Worm (Caenorhabditis elegans): ENCODE measurements around the gene Y110A2AL.5.

Y110A2AL.5 gene

DNA sequence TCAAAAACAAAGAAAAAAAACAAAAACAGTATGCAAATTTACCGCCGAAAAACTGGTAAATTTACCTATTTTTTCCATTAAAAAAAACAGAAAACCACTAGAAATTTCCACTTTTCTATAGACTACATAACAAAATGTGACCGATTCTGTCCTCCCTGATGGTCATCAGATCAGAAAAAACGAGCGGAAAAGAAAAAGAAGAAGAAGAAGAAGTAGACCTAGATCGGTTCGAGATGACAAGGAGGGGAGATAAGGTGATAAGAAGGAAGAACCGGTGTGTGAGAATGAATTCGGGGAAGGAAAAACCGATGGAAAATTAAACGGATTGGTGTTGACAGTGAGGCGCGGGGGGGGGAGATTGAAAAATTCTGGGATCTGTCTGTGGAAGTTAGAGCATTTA, 8.2 kb upstream of the Y110A2AL.5 start:
- TF ChIP-seq nhr-23 (tag; optimal IDR thresholded peaks at IDR 0.05) (peak; percentile 13), lsy-12 (tag; optimal IDR thresholded peaks at IDR 0.05) (no peak), nhr-43 (tag; optimal IDR thresholded peaks at IDR 0.05; ENCODE audit: poor library complexity, severe bottlenecking) (peak; percentile 22), eor-1 (tag; optimal IDR thresholded peaks at IDR 0.05) (no peak), elt-3 (tag; optimal IDR thresholded peaks at IDR 0.05) (peak in 1 of 3 experiments; percentile 9)

DNA sequence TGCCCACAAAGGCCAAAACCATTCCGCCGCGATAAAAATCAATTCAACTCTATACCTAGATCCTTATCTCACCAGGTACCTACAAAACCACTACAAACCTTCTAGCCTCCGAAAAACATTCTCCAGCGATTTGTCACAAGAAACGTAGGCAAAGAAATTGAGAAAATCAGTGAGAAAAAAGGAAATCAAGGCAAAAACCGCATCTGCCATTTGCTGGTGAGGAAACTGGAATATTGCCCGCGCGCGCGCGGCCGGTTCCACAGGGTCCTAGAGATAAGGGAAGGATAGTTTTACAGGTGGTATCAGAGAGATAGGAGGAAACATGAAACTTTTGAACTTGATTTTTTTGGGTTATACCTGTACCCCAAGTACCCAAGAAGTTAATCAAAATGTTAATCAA, 6.8 kb upstream of the Y110A2AL.5 start:
- TF ChIP-seq nhr-43 (tag; optimal IDR thresholded peaks at IDR 0.05; ENCODE audit: poor library complexity, severe bottlenecking) (peak; percentile 63), unc-39 (tag; optimal IDR thresholded peaks at IDR 0.05) (no peak), elt-1 (tag; optimal IDR thresholded peaks at IDR 0.05) (peak; percentile 81), nhr-237 (tag; optimal IDR thresholded peaks at IDR 0.05) (no peak), elt-3 (tag; optimal IDR thresholded peaks at IDR 0.05) (peak in 2 of 3 experiments; percentile 70 to 95), snpc-4 (tag; optimal IDR thresholded peaks at IDR 0.05) (no peak), fkh-2 (tag; optimal IDR thresholded peaks at IDR 0.05) (no peak), sea-2 (GFP tag; optimal IDR thresholded peaks at IDR 0.05) (no peak), nhr-25 (tag; optimal IDR thresholded peaks at IDR 0.05) (peak; percentile 49)

DNA sequence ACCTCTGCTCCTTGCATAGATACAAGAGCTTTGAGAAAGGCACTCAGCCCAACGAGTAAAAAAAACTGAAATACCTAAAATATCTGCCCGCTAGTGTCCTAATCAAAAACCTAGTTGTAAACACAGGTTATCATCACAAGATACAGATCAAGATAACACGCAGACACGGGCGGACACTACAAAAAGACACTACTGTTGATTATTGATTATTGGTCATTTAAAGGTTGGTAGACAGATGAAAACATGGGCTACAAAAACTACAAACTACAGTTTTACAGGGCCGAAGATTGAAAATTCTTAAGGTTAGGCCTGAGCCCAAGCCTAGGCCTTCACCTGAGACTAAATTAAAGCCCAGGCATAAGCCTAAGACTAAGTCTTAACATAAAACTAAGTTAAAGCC, 5.5 kb upstream of the Y110A2AL.5 start:
- no peak for TF ChIP-seq ceh-28 (tag; optimal IDR thresholded peaks at IDR 0.05)
- no peak for TF ChIP-seq nhr-76 (tag; optimal IDR thresholded peaks at IDR 0.05)
- no peak for TF ChIP-seq R02D3.7 (tag; optimal IDR thresholded peaks at IDR 0.05)
- no peak for TF ChIP-seq nhr-12 (tag; optimal IDR thresholded peaks at IDR 0.05)
- TF ChIP-seq mml-1 (tag; optimal IDR thresholded peaks at IDR 0.05), result no peak
- no peak for TF ChIP-seq hmg-11 (tag; optimal IDR thresholded peaks at IDR 0.05)
- TF ChIP-seq eor-1 (tag; optimal IDR thresholded peaks at IDR 0.05), result no peak
- TF ChIP-seq tbx-2 (tag; optimal IDR thresholded peaks at IDR 0.05), result no peak
- TF ChIP-seq sea-2 (GFP tag; optimal IDR thresholded peaks at IDR 0.05), result no peak
- TF ChIP-seq fkh-2 (tag; optimal IDR thresholded peaks at IDR 0.05), result no peak
- no peak for TF ChIP-seq ztf-11 (tag; optimal IDR thresholded peaks at IDR 0.05)
- no peak for TF ChIP-seq nfya-1 (tag; optimal IDR thresholded peaks at IDR 0.05; ENCODE audit: insufficient read depth)
- no peak for TF ChIP-seq ceh-9 (tag; optimal IDR thresholded peaks at IDR 0.05)
- TF ChIP-seq lin-15B (tag; optimal IDR thresholded peaks at IDR 0.05), result no peak
- TF ChIP-seq daf-12 (tag; optimal IDR thresholded peaks at IDR 0.05), result no peak
- TF ChIP-seq ama-1 (optimal IDR thresholded peaks at IDR 0.05), result no peak
- no peak for TF ChIP-seq lin-39 (tag; optimal IDR thresholded peaks at IDR 0.05)
- no peak for TF ChIP-seq pha-4 (tag; optimal IDR thresholded peaks at IDR 0.05)
- TF ChIP-seq snpc-4 (tag; optimal IDR thresholded peaks at IDR 0.05), result no peak

DNA sequence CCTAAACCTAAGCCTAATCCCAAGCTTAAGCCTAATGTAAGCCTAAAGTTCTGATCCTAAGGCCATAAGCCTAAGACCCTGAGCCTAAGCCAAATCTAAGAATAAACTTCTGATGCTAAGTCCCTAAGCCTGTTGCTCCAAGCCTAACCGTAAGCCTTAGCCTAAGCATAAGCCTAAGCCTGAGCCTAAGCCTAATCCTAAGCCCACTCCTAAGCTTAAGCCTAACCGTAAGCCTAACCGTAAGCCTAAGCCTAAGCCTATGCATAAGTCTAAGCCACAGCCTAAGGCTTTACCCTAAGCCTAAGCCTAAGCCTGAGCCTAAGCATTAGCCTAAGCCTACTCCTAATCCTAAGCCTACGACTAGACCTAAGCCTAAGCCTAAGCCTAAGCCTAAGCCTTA, 5.0 kb upstream of the Y110A2AL.5 start:
- no peak for TF ChIP-seq mml-1 (tag; optimal IDR thresholded peaks at IDR 0.05)
- TF ChIP-seq fkh-10 (GFP tag; optimal IDR thresholded peaks at IDR 0.05), result no peak
- TF ChIP-seq nfya-1 (tag; optimal IDR thresholded peaks at IDR 0.05; ENCODE audit: insufficient read depth), result no peak
- no peak for TF ChIP-seq nhr-25 (tag; optimal IDR thresholded peaks at IDR 0.05)
- no peak for TF ChIP-seq mdl-1 (tag; optimal IDR thresholded peaks at IDR 0.05)
- no peak for TF ChIP-seq nhr-77 (tag; optimal IDR thresholded peaks at IDR 0.05)
- TF ChIP-seq jun-1 (tag; optimal IDR thresholded peaks at IDR 0.05), result no peak
- no peak for TF ChIP-seq hmg-11 (tag; optimal IDR thresholded peaks at IDR 0.05)
- no peak for TF ChIP-seq nhr-76 (tag; optimal IDR thresholded peaks at IDR 0.05)
- TF ChIP-seq snpc-4 (tag; optimal IDR thresholded peaks at IDR 0.05), result no peak
- no peak for TF ChIP-seq ztf-4 (tag; optimal IDR thresholded peaks at IDR 0.05)
- TF ChIP-seq unc-62 (GFP tag; optimal IDR thresholded peaks at IDR 0.05), result no peak
- no peak for TF ChIP-seq ceh-82 (tag; optimal IDR thresholded peaks at IDR 0.05)
- TF ChIP-seq fos-1 (tag; optimal IDR thresholded peaks at IDR 0.05), result no peak
- no peak for TF ChIP-seq egl-5 (tag; optimal IDR thresholded peaks at IDR 0.05)
- no peak for TF ChIP-seq ceh-16 (tag; optimal IDR thresholded peaks at IDR 0.05)
